In the genomic region with DNA sequence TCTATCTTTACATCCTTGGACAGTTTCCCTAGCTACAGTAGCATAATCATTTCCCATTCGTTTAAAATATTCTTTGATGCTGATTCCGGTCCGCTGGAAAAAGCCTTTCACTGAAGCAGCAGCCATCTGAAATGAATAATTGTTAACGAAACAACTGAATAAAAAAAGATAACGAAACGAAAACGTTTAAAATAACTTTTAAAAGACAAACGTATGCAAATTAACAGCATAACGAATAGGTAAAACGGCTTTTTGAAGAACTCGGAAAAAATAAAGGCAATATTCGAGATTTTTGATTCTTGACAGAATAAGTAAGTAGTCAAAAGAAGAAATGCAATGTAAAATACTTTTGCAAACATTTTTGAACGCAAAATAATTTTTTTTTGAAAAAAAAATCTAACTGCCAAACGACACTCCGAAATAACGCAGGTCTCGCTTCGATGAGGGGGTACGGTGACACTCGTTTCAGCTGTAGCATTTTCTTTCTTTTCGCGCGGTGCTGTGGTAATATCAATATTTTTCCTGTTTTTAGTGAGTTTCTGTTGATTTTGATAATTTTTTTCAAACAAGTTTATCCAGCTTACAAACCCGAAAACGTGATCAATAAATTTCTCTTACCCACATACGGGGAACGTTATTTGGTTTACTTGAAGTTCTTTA, we compare ENCODE assay signal across 1 worm cellular context.
TF ChIP-seq lines count a peak whose summit lies in the region.

A gene (minus strand): TSS at position 126 of the 660 bp plus-strand sequence.
A gene (plus strand): TSS at position 488 of the 660 bp plus-strand sequence.

TF ChIP-seq in whole organism, L1 larva, 84 proteins besides CTCF, POLR2A, EP300 and RAD21 (continued from another document):
- TF ChIP-seq ztf-4 (tag; optimal IDR thresholded peaks at IDR 0.05; lab: Kevin White, UChicago): no peak
- peak; percentile 2 for TF ChIP-seq hpl-2 (GFP tag; optimal IDR thresholded peaks at IDR 0.05; lab: Kevin White, UChicago)
- peak; percentile 48 for TF ChIP-seq fkh-8 (tag; optimal IDR thresholded peaks at IDR 0.05; lab: Kevin White, UChicago)
- peak; percentile 69 for TF ChIP-seq tbx-2 (tag; optimal IDR thresholded peaks at IDR 0.05; lab: Kevin White, UChicago)
- no peak for TF ChIP-seq aha-1 (tag; optimal IDR thresholded peaks at IDR 0.05; lab: Kevin White, UChicago)
- TF ChIP-seq isw-1 (GFP tag; IDR thresholded peaks at IDR 0.05; lab: Robert Waterston, UW): peak; percentile 67
- peak; percentile 71 for TF ChIP-seq swsn-7 (tag; optimal IDR thresholded peaks at IDR 0.05; lab: Kevin White, UChicago)
- peak; percentile 49 for TF ChIP-seq dsc-1 (tag; optimal IDR thresholded peaks at IDR 0.05; lab: Kevin White, UChicago)
- peak; percentile 80 for TF ChIP-seq lin-15B (tag; optimal IDR thresholded peaks at IDR 0.05; lab: Kevin White, UChicago)
- TF ChIP-seq elt-3 (tag; optimal IDR thresholded peaks at IDR 0.05; lab: Kevin White, UChicago): peak in 3 of 6 experiments; percentile 45 to 91 (median 65)
- TF ChIP-seq xbp-1 (tag; optimal IDR thresholded peaks at IDR 0.05; lab: Kevin White, UChicago): peak; percentile 73
- TF ChIP-seq aly-2 (tag; optimal IDR thresholded peaks at IDR 0.05; lab: Kevin White, UChicago): peak; percentile 19
- TF ChIP-seq zip-4 (GFP tag; optimal IDR thresholded peaks at IDR 0.05; lab: Kevin White, UChicago): peak; percentile 18
- peak; percentile 49 for TF ChIP-seq irx-1 (tag; optimal IDR thresholded peaks at IDR 0.05; lab: Kevin White, UChicago)
- no peak for TF ChIP-seq sox-4 (tag; optimal IDR thresholded peaks at IDR 0.05; lab: Kevin White, UChicago)
- TF ChIP-seq dpl-1 (GFP tag; optimal IDR thresholded peaks at IDR 0.05; lab: Kevin White, UChicago): peak; percentile 80 to 88 (median 82)
- TF ChIP-seq ceh-63 (GFP tag; optimal IDR thresholded peaks at IDR 0.05; lab: Kevin White, UChicago): no peak
- TF ChIP-seq egl-13 (tag; optimal IDR thresholded peaks at IDR 0.05; lab: Kevin White, UChicago): peak; percentile 46
- peak; percentile 84 for TF ChIP-seq nhr-71 (tag; optimal IDR thresholded peaks at IDR 0.05; lab: Kevin White, UChicago)
- TF ChIP-seq fkh-10 (GFP tag; optimal IDR thresholded peaks at IDR 0.05; lab: Kevin White, UChicago): no peak
- TF ChIP-seq unc-98 (GFP tag; IDR thresholded peaks at IDR 0.05; lab: Robert Waterston, UW): no peak
- peak; percentile 77 for TF ChIP-seq lin-14 (GFP tag; optimal IDR thresholded peaks at IDR 0.05; lab: Kevin White, UChicago)
- TF ChIP-seq unc-130 (tag; optimal IDR thresholded peaks at IDR 0.05; lab: Kevin White, UChicago): peak; percentile 82
- no peak for TF ChIP-seq ztf-11 (tag; optimal IDR thresholded peaks at IDR 0.05; lab: Kevin White, UChicago)
- peak; percentile 72 for TF ChIP-seq nhr-19 (GFP tag; conservative IDR thresholded peaks at IDR 0.05; lab: Robert Waterston, UW)
- no peak for TF ChIP-seq ceh-90 (tag; optimal IDR thresholded peaks at IDR 0.05; lab: Kevin White, UChicago)
- 0 out of 2 replicates have a peak, but pooled peaks have one; percentile 56 for TF ChIP-seq grh-1 (GFP tag; IDR thresholded peaks at IDR 0.05; lab: Robert Waterston, UW)
- peak; percentile 85 for TF ChIP-seq nhr-85 (tag; lab: Kevin White, UChicago)
